Worm (Caenorhabditis elegans) whole organism, L4/young adult: ENCODE results near the gene pho-6.

Experiments
- W03F9.2 ChIP-seq: fragments of 150-350 bp; optimal IDR thresholded peaks from 2 replicates; lab custom pipeline; 2014; ENCODE audit warnings: missing biosample characterization, missing genetic modification characterization
- dao-5 ChIP-seq: sonication (generic microtip); optimal IDR thresholded peaks from 2 replicates; lab custom pipeline; 2016; ENCODE audit warnings: missing genotype, missing genetic modification characterization, moderate library complexity, missing compliant biosample characterization
- him-1 ChIP-seq: sonication (generic microtip); optimal IDR thresholded peaks from 2 replicates; lab custom pipeline; 2016; ENCODE audit warnings: missing genotype, missing genetic modification reagents, missing genetic modification characterization, missing compliant biosample characterization

The pho-6 gene

ce11 chrV:8394357-8394850, at the start of gene pho-6, which contains the start of gene F52E1.3:
pho-6 (minus strand) TSS chrV:8394457.
F52E1.3 (plus strand) TSS chrV:8394800.
- TF ChIP-seq W03F9.2 = no peak
- no peak for TF ChIP-seq him-1 (tag; lab: Kevin White, UChicago)
- no peak for TF ChIP-seq dao-5

ce11 chrV:8437358-8437757, 43.1 kb upstream of the pho-6 start:
- TF ChIP-seq W03F9.2 (no peak), him-1 (tag; lab: Kevin White, UChicago) (no peak), dao-5 (no peak)

ce11 chrV:8435292-8435691, 41.0 kb upstream of the pho-6 start:
- no peak for TF ChIP-seq W03F9.2
- TF ChIP-seq dao-5 = no peak
- TF ChIP-seq him-1 (tag; lab: Kevin White, UChicago) = no peak

ce11 chrV:8434400-8434827, 40.2 kb upstream of the pho-6 start:
- TF ChIP-seq W03F9.2 = no peak
- no peak for TF ChIP-seq him-1 (tag; lab: Kevin White, UChicago)
- TF ChIP-seq dao-5 = no peak

- no peak for TF ChIP-seq W03F9.2
- no peak for TF ChIP-seq dao-5
- no peak for TF ChIP-seq him-1 (tag; lab: Kevin White, UChicago)
Observed at ce11 chrV:8428585-8429414, 34.5 kb upstream of the pho-6 start.

- TF ChIP-seq him-1 (tag; lab: Kevin White, UChicago) (no peak), dao-5 (no peak), W03F9.2 (no peak)
Observed at ce11 chrV:8426741-8427457, 32.6 kb upstream of the pho-6 start.

- TF ChIP-seq him-1 (tag; lab: Kevin White, UChicago) (no peak), dao-5 (no peak), W03F9.2 (no peak)
Observed at ce11 chrV:8426210-8426609, 32.0 kb upstream of the pho-6 start.

- TF ChIP-seq W03F9.2 (no peak), dao-5 (no peak), him-1 (tag; lab: Kevin White, UChicago) (no peak)
Observed at ce11 chrV:8424840-8425814, 30.9 kb upstream of the pho-6 start.

- TF ChIP-seq him-1 (tag; lab: Kevin White, UChicago) (no peak), W03F9.2 (no peak), dao-5 (no peak)
Observed at ce11 chrV:8417271-8417670, 23.0 kb upstream of the pho-6 start.

ce11 chrV:8415113-8415530, 20.9 kb upstream of the pho-6 start:
- TF ChIP-seq W03F9.2 (no peak), him-1 (tag; lab: Kevin White, UChicago) (no peak), dao-5 (peak; percentile 51)

ce11 chrV:8414036-8414728, 19.9 kb upstream of the pho-6 start, which contains the start of gene pos-1:
pos-1 (plus strand) TSS chrV:8414086.
- no peak for TF ChIP-seq W03F9.2

ce11 chrV:8413432-8414021, 19.3 kb upstream of the pho-6 start, which contains the start of gene vha-18:
vha-18 (minus strand) TSS chrV:8413482.
- no peak for TF ChIP-seq dao-5
- TF ChIP-seq W03F9.2 = no peak
- TF ChIP-seq him-1 (tag; lab: Kevin White, UChicago) = no peak

- TF ChIP-seq him-1 (tag; lab: Kevin White, UChicago) (no peak), W03F9.2 (no peak), dao-5 (no peak)
Observed at ce11 chrV:8410406-8410805, 16.1 kb upstream of the pho-6 start, which contains the start of gene F52E1.2. F52E1.2 (plus strand) TSS chrV:8410595.
